Worm (Caenorhabditis elegans) whole organism, midembryonic: ENCODE results near the gene ptr-16.

ENCODE experiments used
- T22C8.4 ChIP-seq: fragments of 200-800 bp; sonication (Bioruptor generic); IDR thresholded peaks from 2 replicates; pipeline ENCODE4 v1.3.6; 2022; ENCODE audit warnings: missing genetic modification characterization, missing compliant biosample characterization
- cog-1 ChIP-seq: sonication (generic microtip); optimal IDR thresholded peaks from 2 replicates; lab custom pipeline; 2016; ENCODE audit warnings: missing genetic modification characterization, missing compliant biosample characterization
- flt-1 ChIP-seq: fragments of 200-800 bp; sonication (Bioruptor generic); IDR thresholded peaks from 2 replicates; pipeline ENCODE4 v1.3.6; 2022; ENCODE audit warnings: missing genetic modification characterization, missing compliant biosample characterization
- klf-2 ChIP-seq: fragments of 200-800 bp; sonication (Bioruptor generic); conservative IDR thresholded peaks from 2 replicates; pipeline ENCODE4 v1.3.6; 2022; ENCODE audit warnings: missing genetic modification reagents, missing genetic modification characterization, missing compliant biosample characterization
- med-1 ChIP-seq: sonication (generic microtip); optimal IDR thresholded peaks from 2 replicates; lab custom pipeline; 2017; ENCODE audit warnings: missing genetic modification characterization, mild to moderate bottlenecking, missing compliant biosample characterization, antibody characterized with exemption, missing genetic modification reagents; ENCODE audit not compliant: insufficient read depth
- ref-1 ChIP-seq: fragments of 200-800 bp; sonication (Bioruptor generic); conservative IDR thresholded peaks from 2 replicates; pipeline ENCODE4 v1.3.6; 2022; ENCODE audit warnings: missing genetic modification reagents, missing genetic modification characterization, missing compliant biosample characterization
- tab-1 ChIP-seq: fragments of 200-800 bp; sonication (Bioruptor generic); IDR thresholded peaks from 2 replicates; pipeline ENCODE4 v1.3.6; 2022; ENCODE audit warnings: missing genetic modification characterization, missing compliant biosample characterization
- ztf-23 ChIP-seq: fragments of 200-800 bp; sonication (Bioruptor generic); IDR thresholded peaks from 2 replicates; pipeline ENCODE4 v1.3.6; 2022; ENCODE audit warnings: missing genetic modification reagents, missing genetic modification characterization, missing compliant biosample characterization
- ztf-29 ChIP-seq: fragments of 200-800 bp; sonication (Bioruptor generic); IDR thresholded peaks from 2 replicates; pipeline ENCODE4 v1.3.6; 2022; ENCODE audit warnings: missing genetic modification reagents, missing genetic modification characterization, missing compliant biosample characterization

Gene ptr-16

DNA sequence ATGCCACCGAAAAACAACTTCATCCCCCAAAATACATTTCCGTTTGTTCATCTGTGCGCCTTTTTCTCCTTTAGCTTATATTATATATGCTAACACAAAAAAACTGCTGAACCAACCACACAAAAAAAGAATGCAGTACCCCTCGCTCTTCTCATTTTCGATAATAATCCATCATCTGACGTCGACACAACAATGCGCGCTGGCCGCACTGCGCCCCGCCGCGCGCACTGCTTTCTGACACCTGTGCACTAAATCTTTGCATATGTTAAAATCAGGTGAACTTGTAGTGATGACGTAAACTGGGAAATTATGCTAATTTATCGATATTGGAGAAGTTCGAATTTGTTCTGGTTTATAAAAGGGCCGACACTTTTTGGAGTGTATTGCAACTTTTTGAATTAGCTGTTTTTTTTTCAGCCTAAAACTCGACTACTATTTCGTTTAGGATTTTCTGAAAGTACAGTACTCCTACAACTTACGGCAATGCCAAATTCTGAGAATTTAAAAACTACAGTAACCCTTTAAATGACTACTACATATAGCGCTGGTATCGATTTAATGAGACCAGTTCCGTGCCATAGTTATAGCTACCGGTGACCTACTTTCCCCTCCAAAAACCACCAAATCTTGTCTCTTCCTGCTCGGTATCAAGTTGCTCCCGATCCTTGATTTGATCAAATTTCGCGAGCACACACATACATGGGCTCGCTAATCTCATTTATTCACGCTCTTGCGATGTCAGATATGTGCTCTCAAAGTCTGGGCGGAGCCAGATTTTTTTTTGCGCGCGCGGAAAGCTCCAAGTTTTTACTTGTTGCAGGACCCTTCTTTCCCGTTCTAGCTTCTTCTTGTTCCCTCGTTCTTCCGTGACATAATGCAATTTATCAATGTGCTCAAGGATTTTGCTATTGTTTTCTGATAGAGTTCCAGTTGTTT lies 15.5 kb upstream of the ptr-16 start:
- TF ChIP-seq flt-1 (GFP tag; lab: Robert Waterston, UW) (no peak), ztf-29 (GFP tag; lab: Robert Waterston, UW) (no peak)

DNA sequence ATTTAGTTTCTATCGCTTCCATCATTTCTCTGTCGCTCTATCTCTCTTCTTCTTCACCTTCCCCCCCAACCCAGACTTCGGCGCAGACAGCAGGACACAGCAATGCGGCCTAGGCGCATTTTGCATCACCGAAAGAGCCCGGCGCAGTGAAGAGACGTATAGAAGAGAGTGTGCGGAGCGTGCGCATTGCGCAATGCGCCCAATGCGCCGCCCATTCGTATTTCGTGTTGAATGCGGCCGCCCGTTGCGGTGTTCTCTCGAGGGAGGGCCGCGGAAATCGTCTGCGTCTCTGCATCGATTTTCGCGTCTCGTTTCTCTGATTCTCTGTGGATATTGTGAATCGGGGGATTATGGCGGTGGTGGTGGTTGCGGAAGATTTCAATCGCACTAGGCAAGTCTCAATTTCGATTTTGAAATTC lies 14.2 kb upstream of the ptr-16 start:
- no peak for TF ChIP-seq med-1 (GFP tag; lab: Kevin White, UChicago)
- TF ChIP-seq ref-1 (GFP tag; lab: Robert Waterston, UW) = peak; percentile 47; the same call in 1 of the 2 replicates
- TF ChIP-seq ztf-23 (GFP tag; lab: Robert Waterston, UW) = peak; percentile 75; the same call in 1 of the 2 replicates
- peak; percentile 88 for TF ChIP-seq flt-1 (GFP tag; lab: Robert Waterston, UW)
- TF ChIP-seq tab-1 (GFP tag; lab: Robert Waterston, UW) = 0 out of 2 replicates have a peak, but pooled peaks have one; percentile 14
- no peak for TF ChIP-seq ztf-29 (GFP tag; lab: Robert Waterston, UW)
- peak; percentile 98 for TF ChIP-seq cog-1 (tag; lab: Kevin White, UChicago)
- TF ChIP-seq T22C8.4 = peak; percentile 88
- no peak for TF ChIP-seq klf-2 (GFP tag; lab: Robert Waterston, UW)

DNA sequence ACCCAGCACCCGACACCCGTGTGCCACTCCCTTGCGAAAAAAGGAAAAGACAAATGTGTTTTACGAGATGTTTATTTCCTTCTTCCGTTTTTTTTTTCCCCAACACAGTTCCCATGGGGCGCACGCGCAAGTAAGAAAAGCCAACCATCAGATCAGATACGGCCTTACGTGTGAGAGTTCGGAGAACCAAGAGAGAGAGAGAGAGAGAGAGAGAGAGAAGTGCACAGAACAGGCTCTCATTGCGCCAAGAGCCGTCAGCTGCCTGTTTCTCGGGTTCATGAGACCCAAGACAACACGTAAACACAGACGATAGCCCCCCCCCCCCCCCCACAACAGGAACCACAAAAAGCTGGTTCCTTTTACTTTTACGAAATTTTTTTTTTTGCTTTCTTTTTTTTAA lies 13.7 kb upstream of the ptr-16 start:
- TF ChIP-seq cog-1 (tag; lab: Kevin White, UChicago) (no peak), T22C8.4 (no peak), ztf-29 (GFP tag; lab: Robert Waterston, UW) (no peak), ztf-23 (GFP tag; lab: Robert Waterston, UW) (no peak), flt-1 (GFP tag; lab: Robert Waterston, UW) (no peak), ref-1 (GFP tag; lab: Robert Waterston, UW) (no peak), klf-2 (GFP tag; lab: Robert Waterston, UW) (no peak), med-1 (GFP tag; lab: Kevin White, UChicago) (no peak), tab-1 (GFP tag; lab: Robert Waterston, UW) (no peak)

DNA sequence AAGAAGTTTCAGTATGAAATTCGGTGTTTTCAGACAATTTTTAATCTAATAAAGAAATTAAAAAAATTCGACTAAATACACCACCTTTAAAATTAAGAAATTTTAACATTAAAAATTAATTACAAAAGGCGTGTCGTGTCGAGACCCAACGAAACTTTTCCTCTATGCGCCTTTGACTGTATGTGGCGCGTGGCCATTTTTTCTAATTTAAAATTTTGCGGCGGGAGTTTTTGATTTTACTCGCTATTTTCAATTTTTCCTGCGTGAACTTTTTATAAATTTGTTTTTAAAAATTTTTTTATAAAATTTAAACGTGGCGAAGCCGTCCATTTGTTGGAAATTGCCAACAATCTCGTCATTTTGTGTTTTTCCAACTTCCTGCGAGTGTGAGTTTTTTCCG lies 12.8 kb upstream of the ptr-16 start:
- TF ChIP-seq med-1 (GFP tag; lab: Kevin White, UChicago) (no peak), ref-1 (GFP tag; lab: Robert Waterston, UW) (no peak), ztf-23 (GFP tag; lab: Robert Waterston, UW) (no peak), tab-1 (GFP tag; lab: Robert Waterston, UW) (no peak), cog-1 (tag; lab: Kevin White, UChicago) (no peak), klf-2 (GFP tag; lab: Robert Waterston, UW) (no peak), T22C8.4 (no peak), ztf-29 (GFP tag; lab: Robert Waterston, UW) (no peak), flt-1 (GFP tag; lab: Robert Waterston, UW) (no peak)

DNA sequence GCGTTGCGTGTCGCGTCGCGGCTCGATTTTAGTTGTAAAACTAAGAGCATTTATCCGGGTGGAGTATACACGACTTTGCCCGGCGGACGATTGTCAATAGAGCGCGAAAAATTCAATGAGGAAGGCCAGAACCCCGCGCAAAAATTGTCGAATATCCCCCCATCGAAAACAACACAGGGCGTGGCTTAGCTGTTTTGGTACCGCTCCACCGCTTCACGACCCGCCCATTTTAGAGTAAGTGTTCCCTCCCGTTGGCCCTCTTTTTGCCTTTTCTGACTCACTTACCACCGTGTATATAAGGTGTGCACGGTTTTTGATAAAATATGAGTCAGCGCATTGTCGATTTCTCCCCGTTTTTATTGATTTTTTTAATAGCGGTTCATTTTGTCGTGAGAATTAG lies 12.1 kb upstream of the ptr-16 start:
- TF ChIP-seq T22C8.4 (no peak), ref-1 (GFP tag; lab: Robert Waterston, UW) (no peak), tab-1 (GFP tag; lab: Robert Waterston, UW) (no peak), ztf-29 (GFP tag; lab: Robert Waterston, UW) (no peak), med-1 (GFP tag; lab: Kevin White, UChicago) (no peak), klf-2 (GFP tag; lab: Robert Waterston, UW) (no peak), cog-1 (tag; lab: Kevin White, UChicago) (no peak), ztf-23 (GFP tag; lab: Robert Waterston, UW) (no peak), flt-1 (GFP tag; lab: Robert Waterston, UW) (no peak)

DNA sequence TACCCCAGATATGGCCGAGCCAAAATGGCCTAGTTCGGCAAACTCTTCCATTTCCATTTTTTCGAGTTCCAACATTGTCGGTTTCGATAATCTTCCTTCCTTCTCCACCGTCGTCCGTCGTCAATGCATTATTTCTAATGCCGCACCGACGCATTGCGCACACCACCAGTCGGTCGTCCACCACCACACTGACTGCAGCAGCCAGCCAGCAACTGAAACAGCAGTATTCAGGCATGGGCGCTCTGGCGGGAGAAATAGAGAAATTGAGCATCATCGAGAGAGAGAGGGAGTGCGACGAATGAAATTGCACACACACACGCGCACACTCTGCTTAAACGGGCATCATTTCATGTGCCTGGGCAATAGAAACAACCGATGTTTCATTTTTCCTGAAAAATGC lies 11.6 kb upstream of the ptr-16 start:
- TF ChIP-seq med-1 (GFP tag; lab: Kevin White, UChicago) = no peak
- peak; percentile 55; the same call in 1 of the 2 replicates for TF ChIP-seq ztf-23 (GFP tag; lab: Robert Waterston, UW)
- TF ChIP-seq klf-2 (GFP tag; lab: Robert Waterston, UW) = no peak
- 0 out of 2 replicates have a peak, but pooled peaks have one; percentile 26 for TF ChIP-seq flt-1 (GFP tag; lab: Robert Waterston, UW)

DNA sequence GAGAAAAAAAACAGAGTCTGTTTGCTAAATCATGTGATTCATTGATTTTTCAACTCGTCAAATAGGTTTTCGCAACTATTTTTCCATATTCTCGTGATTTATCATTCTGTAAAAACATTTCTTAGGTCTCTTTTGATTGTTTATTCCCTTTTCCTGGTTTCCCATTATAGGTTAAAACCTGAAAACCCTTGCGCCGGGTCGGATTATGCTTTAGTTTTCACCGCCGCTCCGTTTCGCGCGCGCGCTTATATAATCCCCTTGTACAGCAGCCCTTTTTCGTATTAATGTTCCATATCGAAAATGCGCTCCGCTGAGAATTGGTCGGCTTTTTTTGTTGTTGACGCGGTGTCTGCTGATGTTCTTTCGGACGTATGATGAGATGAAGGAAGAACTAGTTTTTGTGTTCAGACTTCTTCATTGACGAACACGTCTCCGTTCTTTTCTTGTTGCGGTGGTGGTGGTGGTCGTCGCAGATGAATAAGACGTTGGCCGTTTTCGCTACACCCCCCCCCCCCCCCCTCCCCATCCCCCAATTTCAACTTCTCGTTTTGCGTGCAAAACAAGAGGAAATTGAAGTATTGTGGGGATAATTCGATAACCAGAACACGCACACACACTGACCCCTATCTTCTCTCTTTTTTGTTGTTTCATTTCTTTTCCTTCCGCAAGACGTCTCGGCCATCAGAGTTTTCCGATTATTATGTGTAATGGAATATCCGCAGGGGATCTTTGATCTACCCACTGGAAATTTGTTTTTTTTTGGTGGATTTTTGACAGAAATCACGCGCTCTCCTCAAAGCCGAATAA lies 10.8 kb upstream of the ptr-16 start:
- no peak for TF ChIP-seq flt-1 (GFP tag; lab: Robert Waterston, UW)
- no peak for TF ChIP-seq ztf-29 (GFP tag; lab: Robert Waterston, UW)

DNA sequence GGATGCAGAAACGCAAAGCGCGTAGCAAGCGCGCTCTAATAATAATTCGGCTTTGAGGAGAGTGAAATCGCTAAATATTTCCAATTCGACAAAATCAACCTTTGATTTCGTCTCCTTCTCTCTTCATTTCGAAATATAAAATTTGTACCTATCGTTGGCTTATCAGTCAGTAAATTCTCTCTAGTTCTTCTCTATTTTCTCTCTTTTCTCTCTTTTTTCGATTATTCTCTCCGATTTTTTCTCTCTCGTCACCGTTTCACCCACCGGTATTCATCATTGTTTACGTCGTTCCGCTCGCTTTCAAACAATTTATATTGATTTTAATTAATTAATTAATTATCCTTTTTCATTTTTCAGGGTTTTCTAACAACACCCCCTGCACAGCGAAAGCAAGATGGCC lies 9.6 kb upstream of the ptr-16 start, which contains the start of gene cmd-1:
cmd-1 (plus strand) TSS at position 358 of the 400 bp plus-strand sequence.
- TF ChIP-seq cog-1 (tag; lab: Kevin White, UChicago) (no peak), ztf-23 (GFP tag; lab: Robert Waterston, UW) (no peak), T22C8.4 (no peak), ref-1 (GFP tag; lab: Robert Waterston, UW) (no peak), tab-1 (GFP tag; lab: Robert Waterston, UW) (no peak), med-1 (GFP tag; lab: Kevin White, UChicago) (no peak), klf-2 (GFP tag; lab: Robert Waterston, UW) (no peak), flt-1 (GFP tag; lab: Robert Waterston, UW) (no peak), ztf-29 (GFP tag; lab: Robert Waterston, UW) (no peak)
